Worm (Caenorhabditis elegans) whole organism, midembryonic: ENCODE results near the gene nhr-122.

ENCODE experiments used
- T22C8.4 ChIP-seq: fragments of 200-800 bp; sonication (Bioruptor generic); IDR thresholded peaks from 2 replicates; pipeline ENCODE4 v1.3.6; 2022; ENCODE audit warnings: missing genetic modification characterization, missing compliant biosample characterization
- cog-1 ChIP-seq: sonication (generic microtip); optimal IDR thresholded peaks from 2 replicates; lab custom pipeline; 2016; ENCODE audit warnings: missing genetic modification characterization, missing compliant biosample characterization
- flt-1 ChIP-seq: fragments of 200-800 bp; sonication (Bioruptor generic); IDR thresholded peaks from 2 replicates; pipeline ENCODE4 v1.3.6; 2022; ENCODE audit warnings: missing genetic modification characterization, missing compliant biosample characterization
- klf-2 ChIP-seq: fragments of 200-800 bp; sonication (Bioruptor generic); conservative IDR thresholded peaks from 2 replicates; pipeline ENCODE4 v1.3.6; 2022; ENCODE audit warnings: missing genetic modification reagents, missing genetic modification characterization, missing compliant biosample characterization
- tab-1 ChIP-seq: fragments of 200-800 bp; sonication (Bioruptor generic); IDR thresholded peaks from 2 replicates; pipeline ENCODE4 v1.3.6; 2022; ENCODE audit warnings: missing genetic modification characterization, missing compliant biosample characterization
- ztf-29 ChIP-seq: fragments of 200-800 bp; sonication (Bioruptor generic); IDR thresholded peaks from 2 replicates; pipeline ENCODE4 v1.3.6; 2022; ENCODE audit warnings: missing genetic modification reagents, missing genetic modification characterization, missing compliant biosample characterization

- TF ChIP-seq tab-1 (GFP tag; lab: Robert Waterston, UW) (no peak), T22C8.4 (GFP tag; lab: Robert Waterston, UW) (no peak), flt-1 (GFP tag; lab: Robert Waterston, UW) (no peak), ztf-29 (no peak), cog-1 (no peak), klf-2 (GFP tag; lab: Robert Waterston, UW) (no peak)
Observed at ce11 chrIV:1649349-1649748, 35.7 kb downstream of the nhr-122 start.
